Worm (Caenorhabditis elegans) whole organism, dauer: ENCODE data around the gene nas-28.

Experiments
- unc-62 ChIP-seq: sonication (generic microtip); optimal IDR thresholded peaks from 2 replicates; lab custom pipeline; 2017; ENCODE audit warnings: missing biosample characterization, missing genetic modification reagents, missing genetic modification characterization

The nas-28 gene

DNA sequence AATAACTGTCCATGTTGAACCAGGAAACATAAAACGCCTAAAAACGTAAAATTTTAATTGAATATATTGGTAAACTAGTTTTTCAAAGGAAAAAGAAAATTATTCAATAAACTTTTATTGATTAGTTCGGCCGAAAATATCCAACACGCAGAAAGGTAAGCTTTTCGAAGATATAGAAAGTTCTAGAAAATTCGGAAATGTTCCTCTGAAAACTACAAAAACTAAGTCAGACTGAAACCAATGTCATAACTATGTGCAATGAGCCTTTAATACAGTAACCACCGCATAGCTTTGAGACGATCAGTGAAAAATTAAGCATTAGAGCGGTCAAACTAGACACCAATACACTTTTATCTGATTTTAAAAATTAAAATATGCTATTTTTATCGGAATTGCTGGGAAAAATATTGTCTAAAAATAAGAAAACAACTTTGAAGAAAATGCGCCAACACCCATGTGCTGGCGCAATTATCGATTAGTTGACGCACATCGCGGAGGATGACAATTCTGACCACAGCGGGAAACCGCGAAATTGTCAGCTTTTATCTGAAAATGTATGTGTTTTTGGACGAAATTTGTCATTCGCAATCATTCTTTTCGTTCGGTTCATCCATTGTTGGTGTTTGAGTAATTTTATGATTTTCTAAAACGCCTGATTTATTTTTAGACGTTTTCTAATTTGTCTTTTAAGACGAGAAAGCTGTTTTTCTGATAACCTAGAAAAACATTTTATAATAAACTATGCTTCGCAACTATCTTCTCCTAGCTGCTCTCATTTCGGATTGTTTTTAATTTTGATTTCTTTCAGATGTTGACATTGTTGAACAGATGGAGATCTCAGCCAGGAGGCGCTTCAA lies 15.6 kb upstream of the nas-28 start, which contains the start of the genes C23G10.7 and rpn-2:
Gene C23G10.7 (minus strand): TSS at position 37 of the 857 bp plus-strand sequence.
Gene rpn-2 (plus strand): TSS at position 807 of the 857 bp plus-strand sequence.
- TF ChIP-seq unc-62 (GFP tag; lab: Kevin White, UChicago), result no peak

- TF ChIP-seq unc-62 (GFP tag; lab: Kevin White, UChicago), result no peak
Observed at ce11 chrIII:6195718-6196117, 12.7 kb upstream of the nas-28 start.

ce11 chrIII:6194480-6194879 lies 11.5 kb upstream of the nas-28 start, which contains the start of gene ugt-66:
Gene ugt-66 (minus strand): TSS chrIII:6194580.
- no peak for TF ChIP-seq unc-62 (GFP tag; lab: Kevin White, UChicago)

ce11 chrIII:6190810-6191209 lies 7.8 kb upstream of the nas-28 start, which contains the start of gene C23G10.5:
Gene C23G10.5 (plus strand): TSS chrIII:6191110.
- TF ChIP-seq unc-62 (GFP tag; lab: Kevin White, UChicago), result no peak

ce11 chrIII:6180294-6180693 lies 2.7 kb downstream of the nas-28 start:
- TF ChIP-seq unc-62 (GFP tag; lab: Kevin White, UChicago), result no peak

- TF ChIP-seq unc-62 (GFP tag; lab: Kevin White, UChicago), result no peak
Observed at ce11 chrIII:6179062-6179461, 4.0 kb downstream of the nas-28 start.

ce11 chrIII:6178586-6178985 lies 4.4 kb downstream of the nas-28 start, which contains the start of gene F42A10.7:
Gene F42A10.7 (minus strand): TSS chrIII:6178686.
- no peak for TF ChIP-seq unc-62 (GFP tag; lab: Kevin White, UChicago)

DNA sequence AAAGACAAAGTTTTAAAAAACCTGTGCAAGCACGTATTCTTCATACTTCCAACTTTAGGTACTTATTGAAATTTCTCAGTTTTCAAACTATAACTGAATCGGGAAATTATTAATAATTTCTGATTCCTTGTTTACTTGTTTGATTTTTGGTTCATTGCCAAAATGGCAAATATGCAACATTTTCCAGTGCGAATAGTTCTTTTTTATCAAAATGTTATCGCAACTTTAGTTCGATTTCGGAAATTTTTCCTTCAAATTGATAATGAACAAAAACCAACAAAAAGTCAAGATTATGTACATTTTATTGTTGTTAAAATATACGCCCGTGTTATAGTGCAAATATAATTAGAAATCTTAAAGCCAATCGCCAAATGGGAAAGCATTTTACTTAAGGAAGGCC lies 5.4 kb downstream of the nas-28 start:
- no peak for TF ChIP-seq unc-62 (GFP tag; lab: Kevin White, UChicago)

- TF ChIP-seq unc-62 (GFP tag; lab: Kevin White, UChicago), result no peak
Observed at ce11 chrIII:6176761-6177160, 6.3 kb downstream of the nas-28 start, which contains the start of gene F42A10.6. Gene F42A10.6 (minus strand): TSS chrIII:6176861.

- TF ChIP-seq unc-62 (GFP tag; lab: Kevin White, UChicago), result no peak
Observed at ce11 chrIII:6176172-6176571, 6.8 kb downstream of the nas-28 start.

DNA sequence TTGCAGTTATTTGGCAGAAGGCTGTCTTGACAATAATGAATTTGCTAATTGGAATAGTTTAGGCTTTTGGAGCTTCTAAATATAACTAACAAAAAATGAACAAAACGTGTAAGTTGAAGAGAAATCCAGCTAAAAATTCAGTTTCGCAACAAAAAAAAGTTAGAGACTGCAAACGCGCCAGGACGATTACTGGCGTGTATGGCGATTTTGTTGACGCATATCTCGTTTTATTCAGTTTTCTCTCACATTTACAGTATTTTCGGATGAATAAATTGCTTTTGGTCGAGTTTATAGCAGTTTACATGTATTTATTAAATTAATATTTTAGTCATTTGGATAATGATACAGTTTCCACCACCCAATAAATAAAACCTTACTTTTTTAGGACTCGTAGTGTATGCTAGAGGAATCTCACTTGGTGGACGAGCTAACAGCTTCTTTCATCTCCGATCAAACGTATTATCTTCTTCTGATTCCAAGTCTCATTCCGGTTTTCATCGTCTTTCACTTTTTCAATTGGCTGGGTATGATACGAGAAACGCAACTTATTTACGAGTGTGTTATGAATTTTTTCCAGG lies 9.9 kb downstream of the nas-28 start, which contains the start of the genes abcf-3 and F42A10.5:
Gene abcf-3 (plus strand): TSS at position 384 of the 578 bp plus-strand sequence.
Gene F42A10.5 (minus strand): TSS at position 458 of the 578 bp plus-strand sequence.
- no peak for TF ChIP-seq unc-62 (GFP tag; lab: Kevin White, UChicago)

- TF ChIP-seq unc-62 (GFP tag; lab: Kevin White, UChicago), result no peak
Observed at ce11 chrIII:6170038-6170437, 13.0 kb downstream of the nas-28 start.

- no peak for TF ChIP-seq unc-62 (GFP tag; lab: Kevin White, UChicago)
Observed at ce11 chrIII:6168497-6169227, 14.4 kb downstream of the nas-28 start, which contains the start of gene efk-1. Gene efk-1 (minus strand): TSS chrIII:6168547.

- no peak for TF ChIP-seq unc-62 (GFP tag; lab: Kevin White, UChicago)
Observed at ce11 chrIII:6166634-6167033, 16.4 kb downstream of the nas-28 start.

ce11 chrIII:6165240-6165639 lies 17.8 kb downstream of the nas-28 start:
- TF ChIP-seq unc-62 (GFP tag; lab: Kevin White, UChicago), result no peak
